Fruit fly (Drosophila melanogaster) whole organism, adult: ENCODE results near the gene hoip.

Experiments used
- CG11617 ChIP-seq: fragments of 200-800 bp; sonication (Bioruptor generic); optimal IDR thresholded peaks from 2 replicates; lab custom pipeline; 2017; ENCODE audit warnings: mild to moderate bottlenecking, missing biosample characterization, missing genetic modification reagents, missing genetic modification characterization
- CG12768 ChIP-seq: fragments of 200-800 bp; sonication (Bioruptor generic); optimal IDR thresholded peaks from 2 replicates; lab custom pipeline; 2017; ENCODE audit warnings: missing biosample characterization, missing genetic modification characterization, mild to moderate bottlenecking, moderate library complexity, missing genetic modification reagents
- CG14711 ChIP-seq: fragments of 200-800 bp; sonication (Bioruptor generic); optimal IDR thresholded peaks from 2 replicates; lab custom pipeline; 2018; ENCODE audit warnings: missing biosample characterization, mild to moderate bottlenecking, missing genetic modification characterization, moderate library complexity
- CG1620 ChIP-seq: fragments of 200-800 bp; sonication (Bioruptor generic); optimal IDR thresholded peaks from 2 replicates; lab custom pipeline; 2016; ENCODE audit warnings: missing biosample characterization, missing genetic modification characterization
- CG33017 ChIP-seq: fragments of 200-800 bp; sonication (Bioruptor generic); optimal IDR thresholded peaks from 2 replicates; lab custom pipeline; 2018; ENCODE audit warnings: missing biosample characterization, mild to moderate bottlenecking, missing genetic modification characterization, moderate library complexity
- CG5204 ChIP-seq: fragments of 200-800 bp; sonication (Bioruptor generic); optimal IDR thresholded peaks from 2 replicates; lab custom pipeline; 2016; ENCODE audit warnings: missing biosample characterization, missing genetic modification characterization
- CG7045 ChIP-seq: fragments of 200-800 bp; sonication (Bioruptor generic); optimal IDR thresholded peaks from 2 replicates; lab custom pipeline; 2017; ENCODE audit warnings: missing biosample characterization, mild to moderate bottlenecking, missing genetic modification characterization
- CG7101 ChIP-seq: fragments of 200-800 bp; sonication (Bioruptor generic); optimal IDR thresholded peaks from 2 replicates; lab custom pipeline; 2018; ENCODE audit warnings: missing biosample characterization, mild to moderate bottlenecking, missing genetic modification characterization, moderate library complexity
- Clk ChIP-seq: fragments of 200-800 bp; sonication (Bioruptor generic); optimal IDR thresholded peaks from 2 replicates; lab custom pipeline; 2017; ENCODE audit warnings: missing biosample characterization, missing genetic modification characterization
- Crg-1 ChIP-seq: fragments of 200-800 bp; sonication (Bioruptor generic); optimal IDR thresholded peaks from 2 replicates; lab custom pipeline; 2016; ENCODE audit warnings: missing biosample characterization, missing genetic modification characterization
- Hr96 ChIP-seq: fragments of 200-800 bp; sonication (Bioruptor generic); optimal IDR thresholded peaks from 2 replicates; lab custom pipeline; 2016; ENCODE audit warnings: missing biosample characterization, missing genetic modification characterization
- Mnt ChIP-seq: fragments of 200-800 bp; sonication (Bioruptor generic); optimal IDR thresholded peaks from 2 replicates; lab custom pipeline; 2016; ENCODE audit warnings: missing biosample characterization, mild to moderate bottlenecking, missing genetic modification characterization
- bab1 ChIP-seq: fragments of 200-800 bp; sonication (Bioruptor generic); optimal IDR thresholded peaks from 3 replicates; lab custom pipeline; 2019; ENCODE audit warnings: missing biosample characterization, mild to moderate bottlenecking, missing genetic modification characterization, moderate library complexity
- cic ChIP-seq: fragments of 200-800 bp; sonication (Bioruptor generic); optimal IDR thresholded peaks from 2 replicates; lab custom pipeline; 2017; ENCODE audit warnings: missing biosample characterization, mild to moderate bottlenecking, missing genetic modification characterization, moderate library complexity
- cnc ChIP-seq, 2 experiments: fragments of >200 bp; optimal IDR thresholded peaks; 2 replicates each; lab custom pipeline; 2017
- kay ChIP-seq: fragments of 200-800 bp; sonication (Bioruptor generic); peaks from one replicate; lab custom pipeline; 2016; ENCODE audit warnings: missing biosample characterization, missing genetic modification characterization, borderline replicate concordance
- ovo ChIP-seq: fragments of 200-800 bp; sonication (Bioruptor generic); optimal IDR thresholded peaks from 2 replicates; lab custom pipeline; 2016; ENCODE audit warnings: missing biosample characterization, missing genetic modification characterization
- pad ChIP-seq: fragments of 200-800 bp; sonication (Bioruptor generic); optimal IDR thresholded peaks from 3 replicates; lab custom pipeline; 2017; ENCODE audit warnings: missing biosample characterization, missing genetic modification characterization, mild to moderate bottlenecking, moderate library complexity, missing genetic modification reagents
- tj ChIP-seq: fragments of 200-800 bp; sonication (Bioruptor generic); optimal IDR thresholded peaks from 3 replicates; lab custom pipeline; 2017; ENCODE audit warnings: missing biosample characterization, mild to moderate bottlenecking, missing genetic modification characterization, moderate library complexity
- toe ChIP-seq: fragments of 200-800 bp; sonication (Bioruptor generic); optimal IDR thresholded peaks from 2 replicates; lab custom pipeline; 2016; ENCODE audit warnings: missing biosample characterization, missing genetic modification characterization

Gene hoip

DNA sequence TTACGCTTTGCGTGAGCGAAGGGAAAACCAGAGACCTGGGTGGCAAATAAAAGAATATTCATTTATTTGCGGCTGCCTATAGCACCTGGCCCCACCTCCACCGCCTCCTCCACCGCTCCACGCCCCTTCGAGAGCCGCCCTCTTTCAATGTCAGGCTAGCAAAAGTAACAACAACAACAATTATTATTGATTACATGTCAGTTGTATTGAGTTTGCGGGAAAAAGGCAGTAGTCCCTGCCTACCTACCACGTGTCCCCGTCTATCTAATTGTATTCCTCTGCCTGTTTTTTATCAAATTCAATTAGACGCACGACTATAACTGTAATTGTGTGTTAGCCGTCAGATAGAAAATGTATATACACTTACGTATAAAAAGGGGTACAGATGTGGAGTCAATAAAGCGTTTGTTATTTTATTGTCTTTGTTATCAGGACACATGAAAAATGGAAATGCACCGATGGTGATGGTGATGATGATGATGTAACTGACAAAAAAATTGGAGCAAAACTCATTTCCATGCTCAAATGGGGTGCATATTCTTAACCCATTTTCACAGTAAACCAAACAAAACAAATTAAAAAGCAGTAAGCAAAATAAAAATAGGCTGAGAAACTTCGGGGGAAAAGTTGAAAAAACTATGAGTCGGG, 8.9 kb upstream of the hoip start:
- peak; percentile 89 for TF ChIP-seq kay (GFP tag; lab: Kevin White, UChicago)
- TF ChIP-seq ovo: no peak
- TF ChIP-seq cic (GFP tag; lab: Kevin White, UChicago): peak; percentile 16

DNA sequence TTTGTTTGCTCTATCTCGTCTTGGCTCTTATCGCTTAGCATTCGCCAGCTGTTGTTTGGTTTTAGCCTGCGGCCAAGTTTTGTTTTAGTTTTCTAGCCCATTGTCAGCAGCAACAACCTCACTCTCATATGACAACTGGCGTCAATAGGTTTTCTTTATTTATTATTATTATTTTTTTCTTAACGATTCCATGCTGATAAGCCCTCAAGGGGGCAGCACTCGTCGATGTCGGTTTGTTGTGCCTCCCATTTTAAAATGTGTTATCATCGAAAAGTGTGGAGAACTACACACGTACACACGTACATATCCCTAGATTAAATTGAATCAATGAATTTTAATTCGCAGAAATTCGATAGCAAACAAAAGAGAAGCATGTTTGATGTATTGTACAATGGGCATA, 8.4 kb upstream of the hoip start:
- peak; percentile 64 for TF ChIP-seq cic (GFP tag; lab: Kevin White, UChicago)
- TF ChIP-seq CG14711: no peak
- TF ChIP-seq kay (GFP tag; lab: Kevin White, UChicago): peak; percentile 70

DNA sequence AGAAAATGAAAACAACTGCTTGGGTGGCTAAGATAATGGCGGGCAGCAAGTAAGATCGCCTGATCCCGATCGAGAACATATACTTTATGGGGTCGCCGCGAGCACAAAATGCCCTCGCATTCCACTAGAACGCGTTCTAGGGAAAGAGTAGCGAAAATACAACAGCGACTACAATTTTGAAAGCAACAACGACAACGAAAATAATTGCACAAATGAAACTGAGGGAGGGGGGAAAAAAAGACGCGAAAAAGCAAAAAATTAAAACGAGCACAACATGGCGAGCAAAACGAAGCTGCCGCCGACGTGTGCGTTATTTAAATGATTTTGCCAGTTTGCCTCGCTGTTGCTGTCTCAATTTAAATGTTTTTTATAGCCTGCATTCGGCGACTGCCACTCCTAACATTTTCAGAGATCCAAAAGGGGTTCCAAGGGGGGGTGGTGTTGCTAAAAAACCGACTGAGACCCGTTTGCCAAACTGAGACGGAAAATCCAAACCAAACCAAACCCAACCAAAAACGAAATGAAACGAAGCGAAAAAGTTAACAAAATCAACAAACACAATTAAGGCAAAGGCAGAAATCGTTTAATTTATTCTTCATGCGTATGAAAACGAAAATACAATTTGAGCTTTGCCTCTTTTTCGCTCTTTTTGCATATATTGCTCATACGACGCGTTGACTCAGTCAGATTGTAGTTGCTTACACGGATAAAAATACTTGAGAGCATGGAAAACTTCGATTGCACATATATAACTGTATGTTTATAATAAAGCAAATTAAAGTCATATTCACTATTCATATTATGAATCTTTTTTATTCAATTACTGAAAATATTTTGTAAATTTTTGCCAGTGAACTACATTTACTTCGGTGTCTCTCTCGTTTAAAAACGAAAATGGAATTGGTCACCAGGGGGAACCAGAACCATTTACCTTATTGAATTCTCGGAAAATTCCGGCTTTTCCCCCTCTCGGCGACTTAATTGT, 6.9 kb upstream of the hoip start:
- TF ChIP-seq CG14711 (peak; percentile 48), CG11617 (GFP tag; lab: Kevin White, UChicago) (no peak), tj (GFP tag; lab: Kevin White, UChicago) (peak; percentile 46), CG7101 (tag; lab: Kevin White, UChicago) (peak; percentile 37), Crg-1 (GFP tag; lab: Kevin White, UChicago) (no peak), CG33017 (tag; lab: Kevin White, UChicago) (peak; percentile 49), ovo (no peak), bab1 (GFP tag; lab: Kevin White, UChicago) (peak; percentile 18)

DNA sequence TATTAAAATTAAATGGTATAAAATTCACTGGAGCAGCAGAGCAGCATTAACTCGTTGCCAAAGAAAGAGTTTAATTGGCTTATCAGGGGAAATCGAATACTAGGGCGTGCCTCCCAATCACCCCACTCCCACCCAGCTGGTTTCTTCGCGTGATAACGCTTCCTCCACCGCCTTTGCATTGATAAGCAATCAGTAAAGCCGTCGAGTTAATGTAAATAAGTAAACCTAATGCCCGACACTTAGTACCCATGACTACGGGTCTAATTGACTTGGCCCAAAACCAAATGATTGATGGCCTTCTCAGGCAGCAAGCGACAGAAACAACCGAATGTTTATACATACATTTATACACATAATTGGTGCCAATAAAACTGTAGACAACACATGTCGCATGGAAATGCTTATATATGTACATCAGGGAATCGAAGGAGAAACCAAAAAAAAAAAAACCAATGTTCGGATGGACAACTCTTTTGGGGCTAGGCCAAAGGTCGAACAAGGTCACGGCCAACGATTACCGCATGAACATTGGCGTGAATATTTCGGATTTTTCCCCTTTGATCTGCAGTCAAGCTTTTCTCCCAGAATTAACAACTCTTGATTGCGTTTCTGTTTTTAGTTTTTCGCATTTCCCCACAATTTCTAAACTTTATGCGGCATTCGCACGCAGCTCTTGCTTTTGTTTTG, 5.5 kb upstream of the hoip start:
- TF ChIP-seq CG1620 (GFP tag; lab: Kevin White, UChicago): no peak
- TF ChIP-seq Hr96 (GFP tag; lab: Kevin White, UChicago): no peak
- no peak for TF ChIP-seq CG11617 (GFP tag; lab: Kevin White, UChicago)
- no peak for TF ChIP-seq Clk (GFP tag; lab: Kevin White, UChicago)
- TF ChIP-seq tj (GFP tag; lab: Kevin White, UChicago): no peak
- peak; percentile 43 for TF ChIP-seq CG12768
- no peak for TF ChIP-seq CG33017 (tag; lab: Kevin White, UChicago)
- TF ChIP-seq CG5204 (GFP tag; lab: Kevin White, UChicago): no peak
- peak; percentile 76 for TF ChIP-seq cic (GFP tag; lab: Kevin White, UChicago)
- no peak for TF ChIP-seq Crg-1 (GFP tag; lab: Kevin White, UChicago)
- TF ChIP-seq toe (GFP tag; lab: Kevin White, UChicago): no peak
- no peak for TF ChIP-seq CG7045
- TF ChIP-seq Mnt (GFP tag; lab: Kevin White, UChicago): peak; percentile 46
- no peak for TF ChIP-seq CG14711
- TF ChIP-seq CG7101 (tag; lab: Kevin White, UChicago): no peak
- no peak for TF ChIP-seq pad (GFP tag; lab: Kevin White, UChicago)
- TF ChIP-seq bab1 (GFP tag; lab: Kevin White, UChicago): no peak
- TF ChIP-seq ovo: no peak
- no peak for TF ChIP-seq cnc (optimal IDR thresholded peaks at IDR 0.05; lab: Kevin White, UChicago)
- no peak for TF ChIP-seq kay (GFP tag; lab: Kevin White, UChicago)

DNA sequence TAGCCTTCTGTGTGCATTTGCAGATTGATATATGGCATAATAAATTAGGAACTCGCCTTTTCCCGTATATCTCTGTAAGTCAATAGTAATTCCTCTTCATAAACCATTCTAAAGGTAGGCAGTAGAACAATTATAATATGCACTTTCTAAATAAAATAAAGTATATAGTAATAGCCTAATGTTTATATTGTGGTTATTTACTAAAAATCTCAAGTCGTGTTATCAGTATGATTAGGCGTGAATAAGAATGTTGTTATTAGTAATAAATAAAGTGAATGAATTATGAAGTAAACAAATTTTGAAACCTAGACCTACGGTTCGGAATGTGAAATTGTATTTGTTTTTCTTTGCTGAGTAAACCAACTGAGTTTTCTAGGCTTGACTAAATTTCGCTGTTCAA, 3.9 kb upstream of the hoip start:
- TF ChIP-seq Crg-1 (GFP tag; lab: Kevin White, UChicago) (no peak), cic (GFP tag; lab: Kevin White, UChicago) (no peak), CG7045 (no peak), tj (GFP tag; lab: Kevin White, UChicago) (no peak), CG14711 (no peak), kay (GFP tag; lab: Kevin White, UChicago) (no peak), CG33017 (tag; lab: Kevin White, UChicago) (no peak), bab1 (GFP tag; lab: Kevin White, UChicago) (no peak)

DNA sequence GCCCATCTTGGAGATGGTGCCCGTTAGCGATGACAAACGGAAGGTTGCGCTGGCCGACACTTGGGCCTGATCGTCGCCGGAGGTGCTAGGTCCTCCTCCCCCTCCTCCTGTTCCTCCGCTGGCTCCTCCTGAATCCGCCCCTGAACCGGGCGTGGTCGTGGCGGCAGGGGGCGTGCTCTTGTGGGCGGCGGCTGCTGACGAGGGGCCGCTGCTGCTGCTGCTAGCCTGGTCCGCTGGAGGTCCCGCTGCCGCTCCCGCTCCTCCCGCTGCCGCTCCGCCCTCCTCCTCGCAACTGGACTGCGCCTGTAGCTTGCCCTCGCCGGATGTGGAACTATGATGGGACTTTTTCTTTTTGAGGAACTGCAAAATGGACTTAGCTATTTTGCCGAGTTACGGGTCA, 2.0 kb upstream of the hoip start:
- TF ChIP-seq kay (GFP tag; lab: Kevin White, UChicago): no peak
- no peak for TF ChIP-seq CG33017 (tag; lab: Kevin White, UChicago)
- no peak for TF ChIP-seq cic (GFP tag; lab: Kevin White, UChicago)
- no peak for TF ChIP-seq bab1 (GFP tag; lab: Kevin White, UChicago)
- TF ChIP-seq Crg-1 (GFP tag; lab: Kevin White, UChicago): no peak
- TF ChIP-seq Clk (GFP tag; lab: Kevin White, UChicago): no peak
- TF ChIP-seq Hr96 (GFP tag; lab: Kevin White, UChicago): no peak
- TF ChIP-seq ovo: no peak
- TF ChIP-seq CG14711: no peak
